Fruit fly (Drosophila melanogaster): ENCODE measurements around the gene CG11444.

The CG11444 gene

DNA sequence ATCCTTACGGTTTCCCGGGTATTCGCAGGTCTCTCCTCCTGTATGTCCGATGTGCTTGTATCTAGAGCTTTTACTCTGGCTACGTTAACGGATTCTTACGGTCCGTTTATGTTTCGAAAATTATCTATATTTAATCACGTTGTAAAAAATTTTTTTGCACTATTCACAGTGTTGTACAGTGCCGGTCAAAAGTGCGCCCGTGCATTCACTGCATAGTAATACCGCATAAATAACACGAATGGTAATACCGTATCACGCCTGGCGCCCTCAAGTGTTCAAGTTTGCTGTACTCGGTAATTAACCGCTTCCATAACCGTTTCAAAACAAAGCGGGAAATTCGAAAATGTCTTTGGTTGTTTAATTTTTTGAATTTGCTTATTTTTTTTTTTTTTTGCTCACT is at the start of gene CG11444 (continued):
- TF ChIP-seq twi (tag; optimal IDR thresholded peaks at IDR 0.05) (no peak), Pdp1 (GFP tag; optimal IDR thresholded peaks at IDR 0.05) (peak; percentile 51 to 79), CG9797 (GFP tag; optimal IDR thresholded peaks at IDR 0.05) (peak; percentile 94), pan (optimal IDR thresholded peaks at IDR 0.05) (no peak), pan (GFP tag; optimal IDR thresholded peaks at IDR 0.05 in 1 of 2, IDR thresholded peaks at IDR 0.05 in 1 of 2) (no peak), Tbp (GFP tag; optimal IDR thresholded peaks at IDR 0.05) (no peak), pzg (GFP tag; optimal IDR thresholded peaks at IDR 0.05) (peak; percentile 96), hb (GFP tag; IDR thresholded peaks at IDR 0.05; ENCODE audit: partially characterized antibody) (no peak), dmrt11E (tag; optimal IDR thresholded peaks at IDR 0.05) (peak; percentile 9), CG14965 (GFP tag; optimal IDR thresholded peaks at IDR 0.05; ENCODE audit: borderline replicate concordance) (no peak), cwo (GFP tag; optimal IDR thresholded peaks at IDR 0.05) (no peak), PHDP (tag; optimal IDR thresholded peaks at IDR 0.05) (peak; percentile 33), E2f1 (GFP tag; IDR thresholded peaks at IDR 0.05) (no peak), en (GFP tag; optimal IDR thresholded peaks at IDR 0.05) (peak; percentile 11), H15 (GFP tag; IDR thresholded peaks at IDR 0.05) (0 out of 3 replicates have a peak, but pooled peaks have one; percentile 15), dpn (GFP tag; optimal IDR thresholded peaks at IDR 0.05) (peak; percentile 56 to 69), CG12744 (GFP tag; optimal IDR thresholded peaks at IDR 0.05) (no peak), Xbp1 (GFP tag; optimal IDR thresholded peaks at IDR 0.05) (peak; percentile 61), CG2129 (GFP tag; IDR thresholded peaks at IDR 0.05; ENCODE audit: partially characterized antibody) (no peak), eyg (GFP tag; optimal IDR thresholded peaks at IDR 0.05) (peak; percentile 24), sob (GFP tag; IDR thresholded peaks at IDR 0.05) (peak; percentile 68), Sin3A (optimal IDR thresholded peaks at IDR 0.05) (peak; percentile 41), CG7987 (GFP tag; optimal IDR thresholded peaks at IDR 0.05) (peak; percentile 48), dimm (GFP tag; IDR thresholded peaks at IDR 0.05) (no peak), Xrp1 (GFP tag; IDR thresholded peaks at IDR 0.05) (peak; percentile 47; the same call in 1 of the 2 replicates), gsb-n (tag; optimal IDR thresholded peaks at IDR 0.05) (peak; percentile 34), zfh1 (GFP tag; IDR thresholded peaks at IDR 0.05) (0 out of 3 replicates have a peak, but pooled peaks have one; percentile 4), CG18262 (tag; optimal IDR thresholded peaks at IDR 0.05) (peak; percentile 38), zfh2 (GFP tag; optimal IDR thresholded peaks at IDR 0.05) (peak; percentile 58), Fer1 (GFP tag; optimal IDR thresholded peaks at IDR 0.05) (peak; percentile 52), tin (GFP tag; optimal IDR thresholded peaks at IDR 0.05) (peak; percentile 37), CG4820 (GFP tag; optimal IDR thresholded peaks at IDR 0.05) (peak; percentile 31), Sry-δ (GFP tag; optimal IDR thresholded peaks at IDR 0.05) (peak; percentile 55), dm (GFP tag; optimal IDR thresholded peaks at IDR 0.05) (peak; percentile 69), CG32532 (GFP tag; IDR thresholded peaks at IDR 0.05) (peak; percentile 51), luna (GFP tag; optimal IDR thresholded peaks at IDR 0.05) (peak; percentile 58), CG10462 (GFP tag; optimal IDR thresholded peaks at IDR 0.05) (no peak), E2f2 (GFP tag; IDR thresholded peaks at IDR 0.05) (peak; percentile 93), cato (GFP tag; optimal IDR thresholded peaks at IDR 0.05; ENCODE audit: borderline replicate concordance) (no peak), mirr (GFP tag; optimal IDR thresholded peaks at IDR 0.05) (peak; percentile 41), CG4617 (GFP tag; optimal IDR thresholded peaks at IDR 0.05; ENCODE audit: borderline replicate concordance) (peak; percentile 76), Rfx (GFP tag; IDR thresholded peaks at IDR 0.05) (peak; percentile 70), CG17829 (tag; optimal IDR thresholded peaks at IDR 0.05) (peak; percentile 39), CG15601 (tag; optimal IDR thresholded peaks at IDR 0.05) (peak; percentile 36), gem (tag; optimal IDR thresholded peaks at IDR 0.05) (no peak), h (optimal IDR thresholded peaks at IDR 0.05) (no peak), sima (GFP tag; optimal IDR thresholded peaks at IDR 0.05) (no peak), CoRest (tag; optimal IDR thresholded peaks at IDR 0.05) (peak; percentile 48), CG15696 (tag; optimal IDR thresholded peaks at IDR 0.05) (no peak), CG3995 (GFP tag; optimal IDR thresholded peaks at IDR 0.05) (peak; percentile 46), CG11696 (GFP tag; IDR thresholded peaks at IDR 0.05) (no peak), CG4282 (GFP tag; optimal IDR thresholded peaks at IDR 0.05) (peak; percentile 43)

All from whole organism, embryonic.